Fruit fly (Drosophila melanogaster) whole organism, embryonic: ENCODE measurements around the gene be.

Source experiments
- Ada2b ChIP-seq: fragments of 200-800 bp; sonication (Bioruptor generic); IDR thresholded peaks from 2 replicates; pipeline ENCODE4 v1.3.6; 2022; ENCODE audit warnings: missing biosample characterization, missing genetic modification characterization
- Atf-2 ChIP-seq: fragments of 200-800 bp; sonication (Bioruptor generic); optimal IDR thresholded peaks from 2 replicates; lab custom pipeline; 2016; ENCODE audit warnings: missing biosample characterization, missing genetic modification characterization
- CG10147 ChIP-seq: fragments of 200-800 bp; sonication (Bioruptor generic); optimal IDR thresholded peaks from 2 replicates; lab custom pipeline; 2019; ENCODE audit warnings: missing biosample characterization, mild to moderate bottlenecking, missing genetic modification characterization, moderate library complexity
- CG11504 ChIP-seq: fragments of 200-800 bp; sonication (Bioruptor generic); optimal IDR thresholded peaks from 3 replicates; lab custom pipeline; 2019; ENCODE audit warnings: missing biosample characterization, mild to moderate bottlenecking, missing genetic modification characterization, moderate library complexity
- CG12942 ChIP-seq: fragments of 200-800 bp; sonication (Bioruptor generic); optimal IDR thresholded peaks from 3 replicates; lab custom pipeline; 2016; ENCODE audit warnings: missing biosample characterization, missing genetic modification characterization
- CG14860 ChIP-seq: fragments of 200-800 bp; sonication (Bioruptor generic); IDR thresholded peaks from 3 replicates; pipeline ENCODE4 v1.3.6; 2022; ENCODE audit warnings: missing biosample characterization, missing genetic modification characterization; ENCODE audit not compliant: partially characterized antibody
- CG1647 ChIP-seq: fragments of 200-800 bp; sonication (Bioruptor generic); optimal IDR thresholded peaks from 3 replicates; lab custom pipeline; 2016; ENCODE audit warnings: missing biosample characterization, missing genetic modification characterization
- CG17568 ChIP-seq: fragments of 200-800 bp; sonication (Bioruptor generic); optimal IDR thresholded peaks from 2 replicates; lab custom pipeline; 2018; ENCODE audit warnings: missing biosample characterization, mild to moderate bottlenecking, missing genetic modification characterization, moderate library complexity
- CG1792 ChIP-seq: fragments of 200-800 bp; sonication (Bioruptor generic); optimal IDR thresholded peaks from 2 replicates; lab custom pipeline; 2016; ENCODE audit warnings: missing biosample characterization, missing genetic modification characterization
- CG2120 ChIP-seq: fragments of 200-800 bp; sonication (Bioruptor generic); optimal IDR thresholded peaks from 3 replicates; lab custom pipeline; 2016; ENCODE audit warnings: missing biosample characterization, missing genetic modification characterization
- CG30431 ChIP-seq: fragments of 200-800 bp; sonication (Bioruptor generic); optimal IDR thresholded peaks from 2 replicates; lab custom pipeline; 2017; ENCODE audit warnings: missing biosample characterization, missing genetic modification characterization
- CG34376 ChIP-seq: fragments of 200-800 bp; sonication (Bioruptor generic); optimal IDR thresholded peaks from 2 replicates; lab custom pipeline; 2018; ENCODE audit warnings: missing biosample characterization, mild to moderate bottlenecking, missing genetic modification characterization
- CG4282 ChIP-seq: fragments of 200-800 bp; sonication (Bioruptor generic); optimal IDR thresholded peaks from 2 replicates; lab custom pipeline; 2016; ENCODE audit warnings: missing biosample characterization, missing genetic modification characterization
- CG4404 ChIP-seq: fragments of 200-800 bp; sonication (Bioruptor generic); IDR thresholded peaks from 2 replicates; pipeline ENCODE4 v1.3.6; 2022; ENCODE audit warnings: missing biosample characterization, missing genetic modification characterization
- CG4617 ChIP-seq: fragments of 200-800 bp; sonication (Bioruptor generic); optimal IDR thresholded peaks from 3 replicates; lab custom pipeline; 2016; ENCODE audit warnings: missing biosample characterization, missing genetic modification characterization, borderline replicate concordance
- CG7745 ChIP-seq: fragments of 200-800 bp; sonication (Bioruptor generic); optimal IDR thresholded peaks from 2 replicates; lab custom pipeline; 2018; ENCODE audit warnings: missing biosample characterization, mild to moderate bottlenecking, missing genetic modification characterization, moderate library complexity
- CG8924 ChIP-seq: fragments of 200-800 bp; optimal IDR thresholded peaks from 3 replicates; lab custom pipeline; 2019; ENCODE audit warnings: missing biosample characterization, mild to moderate bottlenecking, missing genetic modification characterization, moderate library complexity
- CG9727 ChIP-seq: fragments of 200-800 bp; sonication (Bioruptor generic); optimal IDR thresholded peaks from 3 replicates; lab custom pipeline; 2017; ENCODE audit warnings: missing biosample characterization, mild to moderate bottlenecking, missing genetic modification characterization
- CG9817 ChIP-seq: fragments of 200-800 bp; sonication (Bioruptor generic); optimal IDR thresholded peaks from 2 replicates; lab custom pipeline; 2018; ENCODE audit warnings: missing biosample characterization, mild to moderate bottlenecking, missing genetic modification characterization, moderate library complexity
- E2f2 ChIP-seq: fragments of 200-800 bp; sonication (Bioruptor generic); IDR thresholded peaks from 2 replicates; pipeline ENCODE4 v1.3.6; 2022; ENCODE audit warnings: missing biosample characterization, missing genetic modification characterization
- Elba2 ChIP-seq: fragments of 200-800 bp; sonication (Bioruptor generic); optimal IDR thresholded peaks from 3 replicates; lab custom pipeline; 2016; ENCODE audit warnings: missing biosample characterization, missing genetic modification characterization
- Ets65A ChIP-seq: fragments of 200-800 bp; sonication (Bioruptor generic); peaks from one replicate; lab custom pipeline; 2016; ENCODE audit warnings: missing biosample characterization, missing genetic modification characterization
- Hey ChIP-seq: fragments of 200-800 bp; sonication (Bioruptor generic); optimal IDR thresholded peaks from 3 replicates; lab custom pipeline; 2018; ENCODE audit warnings: missing biosample characterization, mild to moderate bottlenecking, missing genetic modification characterization
- Hmr ChIP-seq: fragments of 200-800 bp; sonication (Bioruptor generic); optimal IDR thresholded peaks from 3 replicates; lab custom pipeline; 2017; ENCODE audit warnings: mild to moderate bottlenecking, missing biosample characterization, missing genetic modification reagents, missing genetic modification characterization
- Sin3A ChIP-seq: fragments of >200 bp; optimal IDR thresholded peaks from 2 replicates; lab custom pipeline; 2018
- Sox100B ChIP-seq: fragments of 200-800 bp; sonication (Bioruptor generic); optimal IDR thresholded peaks from 3 replicates; lab custom pipeline; 2018; ENCODE audit warnings: missing biosample characterization, mild to moderate bottlenecking, missing genetic modification characterization
- Sry-δ ChIP-seq: fragments of 200-800 bp; sonication (Bioruptor generic); optimal IDR thresholded peaks from 2 replicates; lab custom pipeline; 2016; ENCODE audit warnings: missing biosample characterization, missing genetic modification characterization
- Taf1 ChIP-seq: fragments of 200-800 bp; sonication (Bioruptor generic); IDR thresholded peaks from 2 replicates; pipeline ENCODE4 v1.3.6; 2022; ENCODE audit warnings: missing biosample characterization, missing genetic modification characterization
- corto ChIP-seq: fragments of 200-800 bp; sonication (Bioruptor generic); optimal IDR thresholded peaks from 2 replicates; lab custom pipeline; 2016; ENCODE audit warnings: missing biosample characterization, mild to moderate bottlenecking, missing genetic modification characterization, moderate library complexity
- crc ChIP-seq: fragments of 200-800 bp; sonication (Bioruptor generic); optimal IDR thresholded peaks from 2 replicates; lab custom pipeline; 2016; ENCODE audit warnings: missing biosample characterization, missing genetic modification characterization
- dati ChIP-seq: fragments of 200-800 bp; sonication (Bioruptor generic); IDR thresholded peaks from 2 replicates; pipeline ENCODE4 v1.3.6; 2022; ENCODE audit warnings: missing biosample characterization, missing genetic modification characterization
- fd102C ChIP-seq: fragments of 200-800 bp; sonication (Bioruptor generic); optimal IDR thresholded peaks from 2 replicates; lab custom pipeline; 2018; ENCODE audit warnings: missing biosample characterization, mild to moderate bottlenecking, missing genetic modification characterization, moderate library complexity
- gsb-n ChIP-seq: fragments of 200-800 bp; sonication (Bioruptor generic); optimal IDR thresholded peaks from 3 replicates; lab custom pipeline; 2018; ENCODE audit warnings: missing biosample characterization, mild to moderate bottlenecking, missing genetic modification characterization
- her ChIP-seq: fragments of 200-800 bp; sonication (Bioruptor generic); optimal IDR thresholded peaks from 2 replicates; lab custom pipeline; 2016; ENCODE audit warnings: missing biosample characterization, missing genetic modification characterization
- hth ChIP-seq: fragments of >200 bp; optimal IDR thresholded peaks from 2 replicates; lab custom pipeline; 2017; ENCODE audit warnings: inconsistent platforms
- jumu ChIP-seq: fragments of 200-800 bp; sonication (Bioruptor generic); optimal IDR thresholded peaks from 3 replicates; lab custom pipeline; 2016; ENCODE audit warnings: missing biosample characterization, missing genetic modification characterization
- klu ChIP-seq: fragments of 200-800 bp; sonication (Bioruptor generic); IDR thresholded peaks from 2 replicates; pipeline ENCODE4 v1.3.6; 2022; ENCODE audit warnings: missing biosample characterization, missing genetic modification characterization
- lab ChIP-seq: fragments of 200-800 bp; sonication (Bioruptor generic); optimal IDR thresholded peaks from 3 replicates; lab custom pipeline; 2017; ENCODE audit warnings: missing biosample characterization, missing genetic modification characterization, mild to moderate bottlenecking, moderate library complexity, missing genetic modification reagents
- lbe ChIP-seq: fragments of 200-800 bp; sonication (Bioruptor generic); optimal IDR thresholded peaks from 2 replicates; lab custom pipeline; 2016; ENCODE audit warnings: missing biosample characterization, mild to moderate bottlenecking, missing genetic modification characterization
- pita ChIP-seq: fragments of 200-800 bp; sonication (Bioruptor generic); optimal IDR thresholded peaks from 2 replicates; lab custom pipeline; 2017; ENCODE audit warnings: missing biosample characterization, mild to moderate bottlenecking, missing genetic modification characterization
- pros ChIP-seq: fragments of 200-800 bp; sonication (Bioruptor generic); optimal IDR thresholded peaks from 3 replicates; lab custom pipeline; 2019; ENCODE audit warnings: missing biosample characterization, mild to moderate bottlenecking, missing genetic modification characterization, moderate library complexity
- ranshi ChIP-seq: fragments of 200-800 bp; sonication (Bioruptor generic); IDR thresholded peaks from 2 replicates; pipeline ENCODE4 v1.3.6; 2022; ENCODE audit warnings: missing biosample characterization, missing genetic modification characterization
- scrt ChIP-seq: fragments of 200-800 bp; sonication (Bioruptor generic); optimal IDR thresholded peaks from 2 replicates; lab custom pipeline; 2018; ENCODE audit warnings: missing biosample characterization, mild to moderate bottlenecking, missing genetic modification characterization, moderate library complexity
- seq ChIP-seq: fragments of 200-800 bp; sonication (Bioruptor generic); IDR thresholded peaks from 2 replicates; pipeline ENCODE4 v1.3.6; 2022; ENCODE audit warnings: missing biosample characterization, missing genetic modification characterization
- tgo ChIP-seq: fragments of 200-800 bp; sonication (Bioruptor generic); IDR thresholded peaks from 3 replicates; pipeline ENCODE4 v1.3.6; 2022; ENCODE audit warnings: missing biosample characterization, missing genetic modification characterization
- unpg ChIP-seq: fragments of 200-800 bp; sonication (Bioruptor generic); optimal IDR thresholded peaks from 3 replicates; lab custom pipeline; 2018; ENCODE audit warnings: missing biosample characterization, mild to moderate bottlenecking, missing genetic modification characterization, moderate library complexity
- vnd ChIP-seq: fragments of 200-800 bp; sonication (Bioruptor generic); IDR thresholded peaks from 3 replicates; pipeline ENCODE4 v1.3.6; 2022; ENCODE audit warnings: missing biosample characterization, missing genetic modification characterization; ENCODE audit not compliant: partially characterized antibody
- vvl ChIP-seq: fragments of 200-800 bp; sonication (Bioruptor generic); IDR thresholded peaks from 2 replicates; pipeline ENCODE4 v1.3.6; 2022; ENCODE audit warnings: missing biosample characterization, missing genetic modification characterization

Gene be

dm6 chrX:15084580-15085138, 60.4 kb downstream of the be start, which contains the start of gene Cox17 (continued):
- TF ChIP-seq CG14860 (GFP tag; lab: Robert Waterston, UW): peak; percentile 52; the same call in 2 of the 3 replicates
- peak; percentile 43; the same call in 1 of the 2 replicates for TF ChIP-seq E2f2 (GFP tag; lab: Robert Waterston, UW)
- TF ChIP-seq CG4404: peak; percentile 61
- TF ChIP-seq CG34376 (GFP tag; lab: Kevin White, UChicago): peak; percentile 82
- TF ChIP-seq Sox100B (GFP tag; lab: Kevin White, UChicago): peak; percentile 90
- peak; percentile 47 for TF ChIP-seq crc (GFP tag; lab: Kevin White, UChicago)
- peak; percentile 84 for TF ChIP-seq Hmr (GFP tag; lab: Kevin White, UChicago)
- peak; percentile 82 for TF ChIP-seq lab (GFP tag; lab: Kevin White, UChicago)
- TF ChIP-seq Elba2 (GFP tag; lab: Kevin White, UChicago): no peak
- peak; percentile 96 for TF ChIP-seq Ets65A

DNA sequence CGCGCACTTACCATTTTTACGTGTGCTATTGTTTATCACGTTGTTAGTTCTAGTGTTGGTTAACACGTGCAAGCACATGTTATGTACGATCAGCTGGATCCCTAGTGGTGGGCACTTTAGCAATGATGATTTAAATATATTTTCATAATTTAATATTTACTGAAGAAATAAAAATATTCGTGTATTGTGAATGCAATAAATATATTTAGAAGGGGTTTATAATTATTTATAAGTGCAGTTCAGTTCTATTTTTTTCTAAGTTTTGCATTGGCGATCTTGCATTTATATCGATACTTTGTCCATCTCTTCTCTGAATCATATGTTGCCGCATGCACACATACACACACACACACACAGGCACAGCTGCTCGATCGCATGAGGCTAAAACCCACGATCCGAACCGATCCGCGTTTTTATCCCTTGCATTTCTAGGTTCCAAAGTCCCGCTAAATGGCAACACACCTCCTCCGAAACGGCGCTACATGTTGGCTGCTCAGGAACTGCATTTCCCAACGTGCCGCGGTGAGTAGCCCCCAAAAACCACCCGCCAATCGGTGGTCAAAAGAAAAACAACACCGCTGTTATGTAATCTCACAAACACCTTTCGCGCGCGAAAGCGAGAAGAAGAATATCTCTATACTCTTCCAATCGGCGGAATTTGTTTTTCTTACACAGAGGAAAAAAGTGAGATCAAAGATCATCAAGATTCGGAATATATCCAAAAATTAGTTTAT, 61.7 kb downstream of the be start, which contains the start of the genes CG15027 and Dbct:
TSS of gene CG15027 (minus strand) at position 51 of the 734 bp plus-strand sequence.
TSS of gene Dbct (plus strand) at position 349 of the 734 bp plus-strand sequence.
- 0 out of 3 replicates have a peak, but pooled peaks have one; percentile 57 for TF ChIP-seq vnd (GFP tag; lab: Robert Waterston, UW)
- TF ChIP-seq CG7745 (tag; lab: Kevin White, UChicago): no peak
- no peak for TF ChIP-seq CG1647 (GFP tag; lab: Kevin White, UChicago)
- peak; percentile 74 for TF ChIP-seq CG9817 (tag; lab: Kevin White, UChicago)
- TF ChIP-seq CG4617 (GFP tag; lab: Kevin White, UChicago): peak; percentile 27
- peak; percentile 64 for TF ChIP-seq Ada2b
- peak; percentile 17 for TF ChIP-seq Sin3A (lab: Kevin White, UChicago)
- TF ChIP-seq her (GFP tag; lab: Kevin White, UChicago): no peak
- TF ChIP-seq CG12942 (GFP tag; lab: Kevin White, UChicago): peak; percentile 72
- TF ChIP-seq Atf-2 (GFP tag; lab: Kevin White, UChicago): no peak
- peak; percentile 55 for TF ChIP-seq corto (GFP tag; lab: Kevin White, UChicago)
- peak; percentile 5 for TF ChIP-seq scrt (GFP tag; lab: Kevin White, UChicago)
- TF ChIP-seq unpg (GFP tag; lab: Kevin White, UChicago): peak; percentile 73
- TF ChIP-seq fd102C (GFP tag; lab: Kevin White, UChicago): no peak
- TF ChIP-seq CG11504 (tag; lab: Kevin White, UChicago): peak; percentile 70
- TF ChIP-seq vvl: peak; percentile 78
- TF ChIP-seq CG30431 (GFP tag; lab: Kevin White, UChicago): peak; percentile 12
- no peak for TF ChIP-seq pita (GFP tag; lab: Kevin White, UChicago)
- TF ChIP-seq lbe: peak; percentile 80
- no peak for TF ChIP-seq jumu (GFP tag; lab: Kevin White, UChicago)
- peak; percentile 59 for TF ChIP-seq CG2120 (GFP tag; lab: Kevin White, UChicago)
- peak; percentile 73 for TF ChIP-seq CG9727 (GFP tag; lab: Kevin White, UChicago)
- peak; percentile 63; the same call in 1 of the 2 replicates for TF ChIP-seq ranshi (GFP tag; lab: Robert Waterston, UW)
- peak; percentile 70 for TF ChIP-seq CG8924
- no peak for TF ChIP-seq CG1792
- no peak for TF ChIP-seq hth (lab: Kevin White, UChicago)
- TF ChIP-seq tgo (GFP tag; lab: Robert Waterston, UW): peak; percentile 71
- peak; percentile 33; the same call in 1 of the 2 replicates for TF ChIP-seq klu (GFP tag; lab: Robert Waterston, UW)
- no peak for TF ChIP-seq dati (GFP tag; lab: Robert Waterston, UW)
- TF ChIP-seq seq (GFP tag; lab: Robert Waterston, UW): no peak
- TF ChIP-seq CG10147 (GFP tag; lab: Kevin White, UChicago): peak; percentile 55
- TF ChIP-seq Sry-δ (GFP tag; lab: Kevin White, UChicago): peak; percentile 74
- 0 out of 2 replicates have a peak, but pooled peaks have one; percentile 28 for TF ChIP-seq Taf1 (GFP tag; lab: Robert Waterston, UW)
- peak; percentile 39 for TF ChIP-seq gsb-n (tag; lab: Kevin White, UChicago)
- no peak for TF ChIP-seq CG17568 (GFP tag; lab: Kevin White, UChicago)
- TF ChIP-seq Hey (tag; lab: Kevin White, UChicago): no peak
- no peak for TF ChIP-seq CG4282 (GFP tag; lab: Kevin White, UChicago)
- TF ChIP-seq pros: no peak
